Worm (Caenorhabditis elegans): ENCODE data around the gene Y49E10.30.

DNA sequence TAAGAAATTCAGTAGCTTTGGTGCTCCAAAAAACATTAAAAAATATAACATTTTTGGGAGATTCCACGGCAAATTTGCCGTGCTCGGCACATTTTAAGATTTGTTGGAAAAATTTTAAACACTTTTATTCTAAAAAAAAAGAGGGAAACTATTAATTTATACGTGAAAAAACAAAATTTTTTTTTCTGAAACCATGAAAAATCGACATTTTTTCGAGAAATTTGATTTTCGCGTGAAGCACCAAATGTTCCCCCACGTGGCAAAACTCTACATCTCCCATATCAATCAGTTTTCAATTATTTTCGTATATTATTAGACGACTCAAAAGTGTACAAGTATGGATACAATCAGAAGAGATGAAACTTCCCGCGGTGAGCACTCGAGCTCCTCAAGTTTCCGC is 49.5 kb downstream of the Y49E10.30 start, which contains the start of gene fbxa-218:
- no peak for TF ChIP-seq bed-1 (GFP tag; IDR thresholded peaks at IDR 0.05)
- no peak for TF ChIP-seq ztf-18 (tag; optimal IDR thresholded peaks at IDR 0.05)
- no peak for TF ChIP-seq snpc-4 (GFP tag; optimal IDR thresholded peaks at IDR 0.05)
- no peak for TF ChIP-seq snpc-4 (tag; optimal IDR thresholded peaks at IDR 0.05)
- no peak for TF ChIP-seq nfya-1 (tag; optimal IDR thresholded peaks at IDR 0.05; ENCODE audit: borderline replicate concordance, insufficient read depth)
- no peak for TF ChIP-seq ama-1 (optimal IDR thresholded peaks at IDR 0.05)
- no peak for TF ChIP-seq ama-1 (GFP tag; optimal IDR thresholded peaks at IDR 0.05)
- no peak for TF ChIP-seq zim-3 (tag; optimal IDR thresholded peaks at IDR 0.05)
- no peak for TF ChIP-seq hlh-12 (tag; optimal IDR thresholded peaks at IDR 0.05)
- no peak for TF ChIP-seq attf-5 (GFP tag; optimal IDR thresholded peaks at IDR 0.05)
- TF ChIP-seq T07F8.4 (tag; optimal IDR thresholded peaks at IDR 0.05): no peak
- TF ChIP-seq F39B2.1 (GFP tag; IDR thresholded peaks at IDR 0.05): no peak
- no peak for TF ChIP-seq ZK185.1 (tag; optimal IDR thresholded peaks at IDR 0.05; ENCODE audit: poor library complexity, severe bottlenecking)
